Worm (Caenorhabditis elegans): ENCODE data around the gene dpy-7.
A peak's percentile ranks its signal among the peaks of the same experiment; 100 is the strongest.

dpy-7 gene

DNA sequence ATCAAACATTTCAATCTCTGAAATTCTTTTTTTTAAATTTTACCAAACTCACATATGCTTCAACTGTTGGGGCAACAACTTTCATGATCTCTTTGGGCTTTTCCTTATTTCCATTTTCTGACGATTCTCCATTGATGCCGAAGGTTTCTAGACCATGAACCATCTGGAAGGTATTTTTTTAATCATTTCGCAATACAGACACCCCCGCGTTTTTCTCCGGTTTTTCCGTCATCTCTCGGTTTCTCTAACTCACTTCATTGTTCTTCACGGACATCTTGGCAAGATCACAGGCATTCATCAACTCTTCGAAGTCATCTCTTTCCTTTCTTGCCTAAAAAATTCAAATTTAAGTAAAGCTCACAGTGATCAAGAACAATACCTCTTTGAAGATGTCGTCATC, 35.6 kb upstream of the dpy-7 start:
- no peak for TF ChIP-seq fkh-8 (tag; optimal IDR thresholded peaks at IDR 0.05)
- no peak for TF ChIP-seq ceh-88 (GFP tag; IDR thresholded peaks at IDR 0.05)
- no peak for TF ChIP-seq vab-15 (tag; optimal IDR thresholded peaks at IDR 0.05)
- no peak for TF ChIP-seq nhr-85 (tag)
- no peak for TF ChIP-seq nhr-77 (tag; optimal IDR thresholded peaks at IDR 0.05)
- TF ChIP-seq lin-15B (tag; optimal IDR thresholded peaks at IDR 0.05): no peak
- TF ChIP-seq snpc-4 (tag; optimal IDR thresholded peaks at IDR 0.05): no peak
- TF ChIP-seq aly-2 (tag; optimal IDR thresholded peaks at IDR 0.05): no peak
- TF ChIP-seq dsc-1 (tag; optimal IDR thresholded peaks at IDR 0.05): peak; percentile 72
- TF ChIP-seq ztf-4 (tag; optimal IDR thresholded peaks at IDR 0.05): no peak
- no peak for TF ChIP-seq ztf-11 (tag; optimal IDR thresholded peaks at IDR 0.05)
- no peak for TF ChIP-seq sptf-1 (tag; optimal IDR thresholded peaks at IDR 0.05)
- TF ChIP-seq efl-1 (optimal IDR thresholded peaks at IDR 0.05): no peak
- TF ChIP-seq efl-1 (GFP tag; optimal IDR thresholded peaks at IDR 0.05 in 1 of 2): peak in 1 of 2 experiments; percentile 87
- TF ChIP-seq lin-39 (tag; optimal IDR thresholded peaks at IDR 0.05): no peak
- no peak for TF ChIP-seq tbx-2 (tag; optimal IDR thresholded peaks at IDR 0.05)
- no peak for TF ChIP-seq grh-1 (GFP tag; IDR thresholded peaks at IDR 0.05)
- TF ChIP-seq alr-1 (tag; optimal IDR thresholded peaks at IDR 0.05; ENCODE audit: borderline replicate concordance): no peak
- TF ChIP-seq ceh-90 (tag; optimal IDR thresholded peaks at IDR 0.05): no peak

DNA sequence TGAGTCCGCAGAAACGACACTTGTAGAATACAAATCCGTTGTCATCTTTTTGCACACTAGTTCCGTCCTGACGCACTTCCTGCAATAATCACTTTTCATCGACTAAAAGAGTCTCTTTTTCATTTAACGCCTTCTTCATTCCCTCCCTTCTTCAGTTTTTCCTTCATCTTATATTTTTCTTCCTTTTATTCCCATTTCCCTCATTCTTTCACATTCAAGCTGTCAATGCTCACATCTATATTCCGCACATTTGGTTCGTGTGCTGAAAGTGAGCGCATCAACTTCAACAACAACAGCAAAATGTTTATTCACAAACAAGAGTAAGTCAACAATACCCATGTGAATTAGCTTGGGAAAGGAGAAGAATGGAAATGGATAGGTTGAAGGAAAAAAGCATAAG, 34.5 kb upstream of the dpy-7 start, which contains the start of gene pcyt-1:
Gene pcyt-1, plus strand, starts transcription at position 301 of the 400 bp plus-strand sequence.
- no peak for TF ChIP-seq nhr-84 (tag; optimal IDR thresholded peaks at IDR 0.05)
- TF ChIP-seq nhr-12 (tag; optimal IDR thresholded peaks at IDR 0.05): no peak
- no peak for TF ChIP-seq nhr-28 (tag; optimal IDR thresholded peaks at IDR 0.05)
- TF ChIP-seq unc-62 (GFP tag; optimal IDR thresholded peaks at IDR 0.05): no peak
- no peak for TF ChIP-seq ceh-63 (GFP tag; optimal IDR thresholded peaks at IDR 0.05)
- no peak for TF ChIP-seq nhr-237 (tag; optimal IDR thresholded peaks at IDR 0.05)
- no peak for TF ChIP-seq pqm-1 (tag; optimal IDR thresholded peaks at IDR 0.05)
- no peak for TF ChIP-seq C04F5.9 (tag; optimal IDR thresholded peaks at IDR 0.05)
- no peak for TF ChIP-seq fos-1 (tag; optimal IDR thresholded peaks at IDR 0.05)
- no peak for TF ChIP-seq ets-5 (GFP tag; IDR thresholded peaks at IDR 0.05)
- no peak for TF ChIP-seq hlh-17 (GFP tag; optimal IDR thresholded peaks at IDR 0.05; ENCODE audit: borderline replicate concordance)
- TF ChIP-seq unc-130 (tag; optimal IDR thresholded peaks at IDR 0.05): no peak

DNA sequence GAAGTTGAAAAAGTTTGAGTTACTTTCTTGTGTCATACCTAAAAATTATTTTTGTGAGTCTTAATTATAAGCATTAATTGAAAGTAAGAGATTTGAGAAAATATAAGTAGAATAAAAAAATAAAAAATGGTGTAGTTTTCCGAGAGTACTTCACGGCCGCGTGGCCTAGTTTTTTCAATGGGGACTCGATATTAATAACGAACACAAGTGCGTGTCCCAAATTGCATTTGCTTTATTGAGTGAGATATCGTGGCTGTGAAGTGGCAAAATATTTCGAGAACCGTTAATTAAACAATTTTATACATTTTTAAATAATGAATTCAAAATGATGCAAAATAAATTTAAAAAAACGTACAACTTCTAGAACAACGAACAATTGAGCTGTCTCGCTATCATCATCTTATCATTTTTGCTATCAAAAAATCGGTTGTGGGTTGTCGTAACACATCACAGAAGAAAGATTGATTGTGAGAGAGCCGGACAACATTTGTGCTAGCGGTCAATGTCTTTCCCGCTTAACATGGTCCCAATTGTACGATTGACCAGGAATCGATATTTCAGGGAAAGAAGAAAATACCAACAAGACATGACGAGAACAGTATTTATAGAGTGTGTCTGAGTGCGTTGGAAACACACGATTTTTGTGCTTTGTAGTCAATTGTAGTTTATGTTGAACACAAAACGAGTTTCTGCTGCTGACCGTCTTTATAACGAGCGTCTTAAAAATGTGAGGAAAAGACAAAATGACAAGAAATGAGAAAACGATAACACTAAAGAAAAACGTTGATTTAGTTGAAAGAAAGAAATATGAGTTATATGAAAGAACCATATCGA, 32.3 kb upstream of the dpy-7 start, which contains the start of gene apy-1:
Gene apy-1, minus strand, starts transcription at position 38 of the 834 bp plus-strand sequence.
- TF ChIP-seq snu-23 (GFP tag; optimal IDR thresholded peaks at IDR 0.05) (peak; percentile 23), nhr-28 (tag; optimal IDR thresholded peaks at IDR 0.05) (no peak), xbp-1 (tag; optimal IDR thresholded peaks at IDR 0.05) (peak; percentile 63), lin-14 (GFP tag; optimal IDR thresholded peaks at IDR 0.05) (peak; percentile 82), jun-1 (tag; optimal IDR thresholded peaks at IDR 0.05) (no peak), hlh-4 (tag; optimal IDR thresholded peaks at IDR 0.05) (peak; percentile 29), nhr-47 (tag; optimal IDR thresholded peaks at IDR 0.05) (peak; percentile 69), nhr-71 (tag; optimal IDR thresholded peaks at IDR 0.05) (peak; percentile 50), lin-35 (GFP tag; optimal IDR thresholded peaks at IDR 0.05) (peak in 1 of 2 experiments; percentile 48), fkh-4 (tag; optimal IDR thresholded peaks at IDR 0.05; ENCODE audit: borderline replicate concordance) (peak; percentile 24), nhr-85 (tag) (peak; percentile 87), lsy-2 (tag; optimal IDR thresholded peaks at IDR 0.05) (peak; percentile 31 to 34), egl-13 (tag; optimal IDR thresholded peaks at IDR 0.05) (peak; percentile 66), ceh-88 (GFP tag; IDR thresholded peaks at IDR 0.05) (0 out of 2 replicates have a peak, but pooled peaks have one; percentile 18), tbx-2 (tag; optimal IDR thresholded peaks at IDR 0.05) (peak; percentile 62), elt-2 (tag; optimal IDR thresholded peaks at IDR 0.05) (peak; percentile 54), egl-27 (tag; optimal IDR thresholded peaks at IDR 0.05) (no peak), ceh-90 (tag; optimal IDR thresholded peaks at IDR 0.05) (peak; percentile 59), irx-1 (tag; optimal IDR thresholded peaks at IDR 0.05) (peak; percentile 59), fkh-10 (GFP tag; optimal IDR thresholded peaks at IDR 0.05) (no peak), grh-1 (GFP tag; IDR thresholded peaks at IDR 0.05) (no peak), blmp-1 (tag; optimal IDR thresholded peaks at IDR 0.05) (peak; percentile 27), unc-62 (GFP tag; optimal IDR thresholded peaks at IDR 0.05) (no peak), tlp-1 (tag; optimal IDR thresholded peaks at IDR 0.05) (no peak), C34B4.2 (tag; optimal IDR thresholded peaks at IDR 0.05) (no peak), dsc-1 (tag; optimal IDR thresholded peaks at IDR 0.05) (peak; percentile 40), lin-39 (tag; optimal IDR thresholded peaks at IDR 0.05) (no peak)

Data from whole organism, L1 larva.